Worm (Caenorhabditis elegans) whole organism, midembryonic: ENCODE results near the gene C06A8.8.

ENCODE experiments used
- ztf-23 ChIP-seq: fragments of 200-800 bp; sonication (Bioruptor generic); IDR thresholded peaks from 2 replicates; pipeline ENCODE4 v1.3.6; 2022; ENCODE audit warnings: missing genetic modification reagents, missing genetic modification characterization, missing compliant biosample characterization
- ztf-29 ChIP-seq: fragments of 200-800 bp; sonication (Bioruptor generic); IDR thresholded peaks from 2 replicates; pipeline ENCODE4 v1.3.6; 2022; ENCODE audit warnings: missing genetic modification reagents, missing genetic modification characterization, missing compliant biosample characterization

DNA sequence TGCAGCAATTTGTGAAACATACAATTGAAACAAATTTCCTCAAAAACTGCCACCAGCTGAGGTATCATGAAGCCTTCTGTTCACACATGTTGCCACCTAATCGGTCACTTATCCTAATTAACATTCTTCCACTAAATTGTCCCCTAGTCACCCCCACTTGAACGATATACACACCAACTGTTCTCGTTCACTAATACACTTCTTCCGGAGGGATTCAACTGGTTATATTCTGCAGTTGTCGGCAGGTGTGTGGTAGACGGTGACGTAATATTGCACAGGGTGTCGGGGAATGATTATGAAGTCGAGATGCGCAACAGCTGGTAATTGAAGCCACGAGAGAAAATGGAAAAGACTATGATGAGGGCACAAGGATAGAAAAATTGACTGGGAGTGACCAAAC lies 43.6 kb upstream of the C06A8.8 start:
- no peak for TF ChIP-seq ztf-23 (GFP tag; lab: Robert Waterston, UW)
- TF ChIP-seq ztf-29, result no peak
